Worm (Caenorhabditis elegans): Measurements from ENCODE around the gene F36H9.2.

DNA sequence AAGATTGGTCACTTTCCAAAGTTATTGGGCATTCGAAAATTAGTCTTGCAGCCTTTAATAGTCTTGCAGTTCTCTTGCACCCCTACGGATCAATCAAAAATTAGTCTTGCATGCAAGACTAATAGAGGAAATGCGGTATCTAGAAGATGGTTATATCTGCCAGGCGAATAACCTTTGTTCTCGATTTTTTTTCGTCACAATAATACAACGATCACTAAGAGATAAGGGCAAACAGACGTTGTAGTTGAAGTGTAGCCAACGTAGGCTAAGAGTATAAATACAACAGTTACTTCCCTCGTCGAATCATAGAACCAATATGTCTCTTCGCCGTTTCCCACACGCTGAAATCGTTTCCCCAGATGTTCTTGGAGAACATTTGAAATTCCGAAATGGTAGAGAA, 53.5 kb downstream of the F36H9.2 start, which contains the start of gene T10B5.8:
- TF ChIP-seq pqm-1 (tag; optimal IDR thresholded peaks at IDR 0.05) (no peak), unc-39 (tag; optimal IDR thresholded peaks at IDR 0.05) (no peak), pha-4 (GFP tag; IDR thresholded peaks at IDR 0.05) (no peak), pha-4 (tag; optimal IDR thresholded peaks at IDR 0.05) (no peak), lin-39 (tag; optimal IDR thresholded peaks at IDR 0.05) (no peak), lin-15B (tag; optimal IDR thresholded peaks at IDR 0.05) (no peak), nhr-11 (tag; optimal IDR thresholded peaks at IDR 0.05) (no peak), Y75B8A.6 (GFP tag; IDR thresholded peaks at IDR 0.05) (no peak), aha-1 (tag) (peak; percentile 3), ceh-82 (tag; optimal IDR thresholded peaks at IDR 0.05) (no peak), set-16 (GFP tag; IDR thresholded peaks at IDR 0.05) (no peak), arid-1 (GFP tag; conservative IDR thresholded peaks at IDR 0.05) (no peak), nhr-237 (tag; optimal IDR thresholded peaks at IDR 0.05) (no peak), lsy-2 (tag; optimal IDR thresholded peaks at IDR 0.05) (no peak)
